Worm (Caenorhabditis elegans) whole organism, L2 larva: ENCODE measurements around the gene efk-1.

Experiments
- C34F6.9 ChIP-seq: fragments of 150-350 bp; optimal IDR thresholded peaks from 2 replicates; lab custom pipeline; 2014; ENCODE audit warnings: missing biosample characterization, missing genetic modification characterization
- F13H6.1 ChIP-seq: sonication (generic microtip); optimal IDR thresholded peaks from 2 replicates; lab custom pipeline; 2016; ENCODE audit warnings: missing genetic modification characterization, missing compliant biosample characterization
- Y55F3AM.14 ChIP-seq: fragments of 200-800 bp; sonication (Bioruptor generic); optimal IDR thresholded peaks from 2 replicates; lab custom pipeline; 2018; ENCODE audit warnings: mild to moderate bottlenecking, missing genetic modification characterization, missing compliant biosample characterization
- ZK546.5 ChIP-seq: sonication (generic microtip); optimal IDR thresholded peaks from 2 replicates; lab custom pipeline; 2017; ENCODE audit warnings: missing biosample characterization, missing genetic modification characterization
- alr-1 ChIP-seq: fragments of 150-350 bp; optimal IDR thresholded peaks from 2 replicates; lab custom pipeline; 2014; ENCODE audit warnings: missing biosample characterization, missing genetic modification characterization
- aly-2 ChIP-seq: fragments of 150-350 bp; optimal IDR thresholded peaks from 2 replicates; lab custom pipeline; 2014; ENCODE audit warnings: missing biosample characterization, missing genetic modification characterization
- ama-1 ChIP-seq: fragments of 150-350 bp; optimal IDR thresholded peaks from 2 replicates; lab custom pipeline; 2018; ENCODE audit warnings: inconsistent platforms
- ceh-16 ChIP-seq: fragments of 150-350 bp; optimal IDR thresholded peaks from 2 replicates; lab custom pipeline; 2014; ENCODE audit warnings: missing biosample characterization, missing genetic modification characterization
- crh-2 ChIP-seq: sonication (generic microtip); optimal IDR thresholded peaks from 2 replicates; lab custom pipeline; 2017; ENCODE audit warnings: missing biosample characterization, missing genetic modification characterization
- dmd-4 ChIP-seq: sonication (generic microtip); optimal IDR thresholded peaks from 2 replicates; lab custom pipeline; 2017; ENCODE audit warnings: missing biosample characterization, missing genetic modification characterization
- egl-27 ChIP-seq: sonication (generic microtip); optimal IDR thresholded peaks from 3 replicates; lab custom pipeline; 2017; ENCODE audit warnings: missing biosample characterization, missing genetic modification reagents, missing genetic modification characterization
- elt-1 ChIP-seq: fragments of 150-350 bp; optimal IDR thresholded peaks from 2 replicates; lab custom pipeline; 2014; ENCODE audit warnings: missing biosample characterization, missing genetic modification characterization
- elt-3 ChIP-seq: sonication (generic microtip); optimal IDR thresholded peaks from 2 replicates; lab custom pipeline; 2017; ENCODE audit warnings: missing biosample characterization, missing genetic modification characterization
- lin-11 ChIP-seq: fragments of 150-350 bp; sonication (generic microtip); optimal IDR thresholded peaks from 2 replicates; lab custom pipeline; 2014; ENCODE audit warnings: missing biosample characterization, missing genetic modification characterization, inconsistent platforms, mixed read lengths
- lin-13 ChIP-seq: fragments of 150-350 bp; optimal IDR thresholded peaks from 2 replicates; lab custom pipeline; 2014; ENCODE audit warnings: missing biosample characterization, missing genetic modification reagents, missing genetic modification characterization
- mab-5 ChIP-seq: fragments of 150-350 bp; optimal IDR thresholded peaks from 2 replicates; lab custom pipeline; 2014; ENCODE audit warnings: missing biosample characterization, missing genetic modification characterization
- mbf-1 ChIP-seq: sonication (generic microtip); optimal IDR thresholded peaks from 2 replicates; lab custom pipeline; 2017; ENCODE audit warnings: missing biosample characterization, missing genetic modification characterization
- mdl-1 ChIP-seq, 2 experiments: fragments of 150-350 bp in 1 of 2; sonication (generic microtip) in 1 of 2; optimal IDR thresholded peaks; 2 replicates each; lab custom pipeline; 2017; ENCODE audit warnings: missing biosample characterization in 2 of 2, missing genetic modification characterization in 2 of 2
- nhr-10 ChIP-seq: sonication (generic microtip); optimal IDR thresholded peaks from 2 replicates; lab custom pipeline; 2017; ENCODE audit warnings: missing biosample characterization, missing genetic modification characterization
- nhr-11 ChIP-seq: fragments of 150-350 bp; optimal IDR thresholded peaks from 2 replicates; lab custom pipeline; 2014; ENCODE audit warnings: missing biosample characterization, missing genetic modification characterization
- nhr-12 ChIP-seq: fragments of 150-350 bp; optimal IDR thresholded peaks from 2 replicates; lab custom pipeline; 2014; ENCODE audit warnings: missing biosample characterization, missing genetic modification characterization
- nhr-21 ChIP-seq: fragments of 150-350 bp; optimal IDR thresholded peaks from 2 replicates; lab custom pipeline; 2014; ENCODE audit warnings: missing biosample characterization, missing genetic modification characterization
- nhr-23 ChIP-seq: fragments of 150-350 bp; optimal IDR thresholded peaks from 2 replicates; lab custom pipeline; 2014; ENCODE audit warnings: missing biosample characterization, missing genetic modification reagents, missing genetic modification characterization
- nhr-77 ChIP-seq: fragments of 150-350 bp; optimal IDR thresholded peaks from 2 replicates; lab custom pipeline; 2014; ENCODE audit warnings: missing biosample characterization, missing genetic modification characterization
- peb-1 ChIP-seq: fragments of 150-350 bp; optimal IDR thresholded peaks from 2 replicates; lab custom pipeline; 2014; ENCODE audit warnings: missing biosample characterization, missing genetic modification characterization
- sem-4 ChIP-seq: fragments of 150-350 bp; optimal IDR thresholded peaks from 2 replicates; lab custom pipeline; 2014; ENCODE audit warnings: missing biosample characterization, missing genetic modification reagents, missing genetic modification characterization
- skn-1 ChIP-seq: sonication (generic microtip); optimal IDR thresholded peaks from 2 replicates; lab custom pipeline; 2017; ENCODE audit warnings: missing biosample characterization, missing genetic modification characterization
- sma-9 ChIP-seq, 2 experiments: fragments of 150-350 bp in 1 of 2; sonication (generic microtip) in 1 of 2; optimal IDR thresholded peaks; 2 replicates each; lab custom pipeline; 2014 to 2016; ENCODE audit warnings: missing genetic modification characterization in 2 of 2, mild to moderate bottlenecking in 1 of 2, missing biosample characterization in 1 of 2, missing compliant biosample characterization in 1 of 2, missing genetic modification reagents in 1 of 2, moderate library complexity in 1 of 2
- snpc-4 ChIP-seq: fragments of 150-350 bp; optimal IDR thresholded peaks from 2 replicates; lab custom pipeline; 2014; ENCODE audit warnings: missing biosample characterization, missing genetic modification characterization
- unc-39 ChIP-seq: fragments of 150-350 bp; optimal IDR thresholded peaks from 2 replicates; lab custom pipeline; 2014; ENCODE audit warnings: missing biosample characterization, missing genetic modification characterization
- unc-55 ChIP-seq: fragments of 150-350 bp; sonication (generic microtip); optimal IDR thresholded peaks from 3 replicates; lab custom pipeline; 2014; ENCODE audit warnings: missing biosample characterization, missing genetic modification reagents, missing genetic modification characterization
- unc-62 ChIP-seq: fragments of 150-350 bp; optimal IDR thresholded peaks from 2 replicates; lab custom pipeline; 2014; ENCODE audit warnings: missing biosample characterization, missing genetic modification reagents, missing genetic modification characterization
- zag-1 ChIP-seq: fragments of 150-350 bp; optimal IDR thresholded peaks from 2 replicates; lab custom pipeline; 2014; ENCODE audit warnings: missing biosample characterization, missing genetic modification characterization
- ztf-11 ChIP-seq: sonication (generic microtip); optimal IDR thresholded peaks from 2 replicates; lab custom pipeline; 2017; ENCODE audit warnings: missing biosample characterization, missing genetic modification characterization
- ztf-4 ChIP-seq: fragments of 150-350 bp; optimal IDR thresholded peaks from 2 replicates; lab custom pipeline; 2014; ENCODE audit warnings: missing biosample characterization, missing genetic modification characterization

Gene efk-1

ce11 chrIII:6213915-6214314 lies 45.6 kb upstream of the efk-1 start, which contains the start of gene C23G10.10:
Gene C23G10.10 (minus strand): TSS chrIII:6214015.
- no peak for TF ChIP-seq alr-1 (tag; lab: Kevin White, UChicago)
- TF ChIP-seq zag-1 (tag; lab: Kevin White, UChicago), result no peak
- no peak for TF ChIP-seq nhr-77
- TF ChIP-seq nhr-11, result no peak
- no peak for TF ChIP-seq ztf-11 (tag; lab: Kevin White, UChicago)
- no peak for TF ChIP-seq nhr-10 (tag; lab: Kevin White, UChicago)
- TF ChIP-seq ZK546.5 (tag; lab: Kevin White, UChicago), result no peak
- no peak for TF ChIP-seq ama-1 (lab: Kevin White, UChicago)
- no peak for TF ChIP-seq mab-5 (tag; lab: Kevin White, UChicago)
- no peak for TF ChIP-seq egl-27
- no peak for TF ChIP-seq ztf-4 (tag; lab: Kevin White, UChicago)
- TF ChIP-seq lin-13 (GFP tag; lab: Kevin White, UChicago), result no peak
- no peak for TF ChIP-seq sem-4
- no peak for TF ChIP-seq elt-1 (tag; lab: Kevin White, UChicago)
- TF ChIP-seq unc-39 (tag; lab: Kevin White, UChicago), result no peak
- TF ChIP-seq skn-1 (tag; lab: Kevin White, UChicago), result no peak
- TF ChIP-seq Y55F3AM.14, result no peak
- TF ChIP-seq nhr-23 (tag; lab: Kevin White, UChicago), result no peak
- TF ChIP-seq sma-9 (GFP tag; optimal IDR thresholded peaks at IDR 0.05; lab: Kevin White, UChicago), result no peak
- no peak for TF ChIP-seq sma-9 (tag; optimal IDR thresholded peaks at IDR 0.05; lab: Kevin White, UChicago)

- TF ChIP-seq snpc-4 (tag; lab: Kevin White, UChicago) (peak; percentile 8), peb-1 (no peak)
- TF ChIP-seq, all 48 proteins: peak for 1
Observed at ce11 chrIII:6210215-6210822, 42.0 kb upstream of the efk-1 start.

- TF ChIP-seq elt-3 (tag; lab: Kevin White, UChicago), result no peak
- no peak for TF ChIP-seq unc-62 (GFP tag; lab: Kevin White, UChicago)
- TF ChIP-seq nhr-12 (tag; lab: Kevin White, UChicago), result no peak
- TF ChIP-seq snpc-4 (tag; lab: Kevin White, UChicago), result no peak
- TF ChIP-seq lin-11 (tag; lab: Kevin White, UChicago), result no peak
- TF ChIP-seq ceh-16 (tag; lab: Kevin White, UChicago), result no peak
- TF ChIP-seq dmd-4 (tag; lab: Kevin White, UChicago), result no peak
- TF ChIP-seq nhr-11, result no peak
- no peak for TF ChIP-seq aly-2 (tag; lab: Kevin White, UChicago)
- TF ChIP-seq Y55F3AM.14, result no peak
- no peak for TF ChIP-seq ztf-11 (tag; lab: Kevin White, UChicago)
- TF ChIP-seq unc-55 (GFP tag; lab: Kevin White, UChicago), result no peak
- no peak for TF ChIP-seq nhr-21
- TF ChIP-seq, all 48 proteins: peak for 0
Observed at ce11 chrIII:6208984-6209383, 40.6 kb upstream of the efk-1 start, which contains the start of gene C23G10.1. Gene C23G10.1 (plus strand): TSS chrIII:6209284.

- TF ChIP-seq C34F6.9 (tag; lab: Kevin White, UChicago) (no peak), zag-1 (tag; lab: Kevin White, UChicago) (no peak), sem-4 (no peak), mdl-1 (tag; optimal IDR thresholded peaks at IDR 0.05; lab: Kevin White, UChicago) (no peak), mbf-1 (tag; lab: Kevin White, UChicago) (no peak), F13H6.1 (tag; lab: Kevin White, UChicago) (no peak), ztf-11 (tag; lab: Kevin White, UChicago) (no peak), nhr-21 (no peak), dmd-4 (tag; lab: Kevin White, UChicago) (no peak), alr-1 (tag; lab: Kevin White, UChicago) (no peak), elt-3 (tag; lab: Kevin White, UChicago) (no peak), nhr-23 (tag; lab: Kevin White, UChicago) (no peak), ztf-4 (tag; lab: Kevin White, UChicago) (no peak), crh-2 (tag; lab: Kevin White, UChicago) (no peak), unc-39 (tag; lab: Kevin White, UChicago) (no peak), peb-1 (no peak), aly-2 (tag; lab: Kevin White, UChicago) (no peak)
Observed at ce11 chrIII:6207881-6208280, 39.5 kb upstream of the efk-1 start, which contains the start of gene C23G10.2. Gene C23G10.2 (plus strand): TSS chrIII:6208064.
